Worm (Caenorhabditis elegans) whole organism, L3 larva: ENCODE data around the gene Y57E12AL.1.

Source experiments
- aly-2 ChIP-seq: fragments of 150-350 bp; optimal IDR thresholded peaks from 2 replicates; lab custom pipeline; 2014; ENCODE audit warnings: missing biosample characterization, missing genetic modification characterization
- egl-27 ChIP-seq: sonication (generic microtip); optimal IDR thresholded peaks from 4 replicates; lab custom pipeline; 2017; ENCODE audit warnings: missing biosample characterization, missing genetic modification reagents, missing genetic modification characterization
- lin-15B ChIP-seq: fragments of 150-350 bp; optimal IDR thresholded peaks from 2 replicates; lab custom pipeline; 2014; ENCODE audit warnings: missing biosample characterization, missing genetic modification characterization
- mdl-1 ChIP-seq: fragments of 150-350 bp; optimal IDR thresholded peaks from 2 replicates; lab custom pipeline; 2014; ENCODE audit warnings: missing biosample characterization, missing genetic modification characterization
- nhr-23 ChIP-seq: fragments of 150-350 bp; optimal IDR thresholded peaks from 2 replicates; lab custom pipeline; 2014; ENCODE audit warnings: missing biosample characterization, missing genetic modification reagents, missing genetic modification characterization
- nhr-28 ChIP-seq: fragments of 150-350 bp; optimal IDR thresholded peaks from 2 replicates; lab custom pipeline; 2014; ENCODE audit warnings: missing biosample characterization, missing genetic modification characterization
- pqm-1 ChIP-seq: fragments of 150-350 bp; optimal IDR thresholded peaks from 2 replicates; lab custom pipeline; 2017; ENCODE audit warnings: missing biosample characterization, missing genetic modification characterization, inconsistent platforms
- snpc-4 ChIP-seq: fragments of 150-350 bp; optimal IDR thresholded peaks from 2 replicates; lab custom pipeline; 2014; ENCODE audit warnings: missing biosample characterization, missing genetic modification characterization
- unc-39 ChIP-seq: sonication (generic microtip); optimal IDR thresholded peaks from 4 replicates; lab custom pipeline; 2017; ENCODE audit warnings: missing biosample characterization, missing genetic modification characterization
- ztf-4 ChIP-seq: fragments of 150-350 bp; optimal IDR thresholded peaks from 2 replicates; lab custom pipeline; 2014; ENCODE audit warnings: missing biosample characterization, missing genetic modification characterization

DNA sequence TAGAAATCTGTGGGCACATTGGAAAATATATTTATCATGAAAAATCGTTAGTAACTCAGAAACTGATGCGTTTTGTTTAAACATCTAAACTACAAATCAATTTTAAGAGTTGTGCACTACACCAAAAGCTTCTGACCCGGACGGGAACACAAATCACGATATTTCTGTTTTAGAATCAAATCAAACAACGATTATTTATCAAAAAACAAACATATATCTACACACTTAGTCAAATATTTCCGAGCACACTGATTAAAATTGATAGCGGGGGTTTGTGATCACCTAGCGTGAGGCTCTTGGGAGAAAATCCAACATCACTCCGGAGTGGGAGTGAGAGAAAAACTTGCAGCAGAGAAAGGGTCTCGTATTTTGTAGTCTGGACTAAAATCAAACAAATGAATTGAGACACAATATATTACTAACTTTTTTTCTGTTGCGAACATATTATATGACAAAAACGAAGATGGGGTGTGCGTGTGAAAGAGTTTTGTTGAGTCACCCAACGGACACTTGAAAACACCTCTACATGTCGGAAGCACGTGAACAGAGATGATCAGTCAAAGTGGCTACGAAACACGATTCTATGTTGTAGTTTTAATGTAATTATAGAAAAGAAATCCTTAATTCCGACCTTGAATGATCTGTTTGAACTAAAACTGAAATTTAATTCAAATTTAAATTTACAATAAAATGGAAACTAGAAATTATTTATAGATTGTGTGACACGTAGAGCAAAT, 35.1 kb downstream of the Y57E12AL.1 start:
- TF ChIP-seq nhr-28 (tag; lab: Kevin White, UChicago) (no peak), egl-27 (tag; lab: Kevin White, UChicago) (no peak), aly-2 (tag; lab: Kevin White, UChicago) (no peak), pqm-1 (tag; lab: Kevin White, UChicago) (peak; percentile 44), mdl-1 (tag; lab: Kevin White, UChicago) (no peak), snpc-4 (tag; lab: Kevin White, UChicago) (no peak), nhr-23 (no peak), unc-39 (no peak), ztf-4 (tag; lab: Kevin White, UChicago) (no peak), lin-15B (tag; lab: Kevin White, UChicago) (no peak)
